Worm (Caenorhabditis elegans) whole organism, mixed stage, embryonic: ENCODE results near the gene glb-1.

Experiments
- blmp-1 ChIP-seq: fragments of 150-350 bp; optimal IDR thresholded peaks from 2 replicates; lab custom pipeline; 2014; ENCODE audit warnings: missing biosample characterization, missing genetic modification characterization
- ceh-39 ChIP-seq: fragments of 150-350 bp; optimal IDR thresholded peaks from 2 replicates; lab custom pipeline; 2014; ENCODE audit warnings: missing biosample characterization, missing genetic modification characterization
- lin-13 ChIP-seq: fragments of 150-350 bp; optimal IDR thresholded peaks from 2 replicates; lab custom pipeline; 2014; ENCODE audit warnings: missing biosample characterization, missing genetic modification characterization
- mab-5 ChIP-seq: fragments of 150-350 bp; optimal IDR thresholded peaks from 2 replicates; lab custom pipeline; 2014; ENCODE audit warnings: missing biosample characterization, missing genetic modification characterization
- mep-1 ChIP-seq: fragments of 150-350 bp; optimal IDR thresholded peaks from 2 replicates; lab custom pipeline; 2017; ENCODE audit warnings: missing biosample characterization, missing genetic modification reagents, missing genetic modification characterization, inconsistent platforms
- nhr-237 ChIP-seq: fragments of 150-350 bp; optimal IDR thresholded peaks from 2 replicates; lab custom pipeline; 2014; ENCODE audit warnings: missing biosample characterization, missing genetic modification characterization
- nhr-28 ChIP-seq: fragments of 150-350 bp; optimal IDR thresholded peaks from 2 replicates; lab custom pipeline; 2014; ENCODE audit warnings: missing biosample characterization, missing genetic modification characterization
- pha-4 ChIP-seq: fragments of 150-350 bp; optimal IDR thresholded peaks from 2 replicates; lab custom pipeline; 2018; ENCODE audit warnings: missing biosample characterization, missing genetic modification reagents, missing genetic modification characterization
- snpc-4 ChIP-seq: fragments of 150-350 bp; optimal IDR thresholded peaks from 2 replicates; lab custom pipeline; 2014; ENCODE audit warnings: missing biosample characterization, missing genetic modification characterization
- unc-39 ChIP-seq: fragments of 150-350 bp; optimal IDR thresholded peaks from 2 replicates; lab custom pipeline; 2014; ENCODE audit warnings: missing biosample characterization, missing genetic modification characterization
- unc-62 ChIP-seq: fragments of 150-350 bp; optimal IDR thresholded peaks from 2 replicates; lab custom pipeline; 2014; ENCODE audit warnings: missing biosample characterization, missing genetic modification reagents, missing genetic modification characterization
- zip-8 ChIP-seq: fragments of 150-350 bp; optimal IDR thresholded peaks from 2 replicates; lab custom pipeline; 2014; ENCODE audit warnings: missing biosample characterization, missing genetic modification characterization
- ztf-11 ChIP-seq: fragments of 150-350 bp; optimal IDR thresholded peaks from 2 replicates; lab custom pipeline; 2014; ENCODE audit warnings: missing biosample characterization, missing genetic modification characterization

DNA sequence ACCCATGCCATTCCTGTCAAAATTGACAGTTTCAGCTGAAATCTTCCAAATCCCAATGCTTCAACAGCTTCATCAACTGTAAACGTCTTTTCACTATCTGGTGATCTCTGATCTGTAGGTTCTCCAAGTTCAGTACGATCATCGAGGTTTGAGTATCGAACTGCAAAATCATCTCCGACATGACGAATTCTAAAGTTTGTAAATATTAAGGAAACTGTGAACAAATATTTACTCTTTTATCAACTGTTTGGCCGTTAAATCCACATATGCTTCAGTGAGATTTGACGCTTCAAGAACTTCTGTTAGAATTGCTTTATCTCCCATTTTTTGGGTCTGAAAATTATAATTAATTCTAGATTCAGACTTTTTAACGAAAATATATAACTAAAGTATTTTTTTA lies 37.9 kb downstream of the glb-1 start, which contains the start of gene svop-1:
- TF ChIP-seq ztf-11 (tag; lab: Kevin White, UChicago) (no peak), lin-13 (tag; lab: Kevin White, UChicago) (no peak), pha-4 (tag; lab: Kevin White, UChicago) (no peak), nhr-237 (tag; lab: Kevin White, UChicago) (no peak), blmp-1 (no peak), unc-62 (GFP tag; lab: Kevin White, UChicago) (no peak), snpc-4 (tag; lab: Kevin White, UChicago) (no peak), mep-1 (tag; lab: Kevin White, UChicago) (no peak), unc-39 (tag; lab: Kevin White, UChicago) (no peak), zip-8 (tag; lab: Kevin White, UChicago) (no peak), ceh-39 (tag; lab: Kevin White, UChicago) (no peak), mab-5 (tag; lab: Kevin White, UChicago) (no peak), nhr-28 (tag; lab: Kevin White, UChicago) (no peak)
